Worm (Caenorhabditis elegans) whole organism, L4 larva: ENCODE data around the gene C24H11.5.

Experiments
- D1046.2 ChIP-seq: fragments of 200-800 bp; sonication (Bioruptor generic); IDR thresholded peaks from 2 replicates; pipeline ENCODE4 v1.3.6; 2022; ENCODE audit warnings: missing genetic modification characterization, missing compliant biosample characterization
- F37D6.2 ChIP-seq: sonication (generic microtip); optimal IDR thresholded peaks from 2 replicates; lab custom pipeline; 2016; ENCODE audit warnings: mild to moderate bottlenecking, missing genetic modification characterization, missing compliant biosample characterization
- F44E2.7 ChIP-seq: fragments of 200-800 bp; sonication (Bioruptor generic); IDR thresholded peaks from 2 replicates; pipeline ENCODE4 v2.1.2; 2022; ENCODE audit warnings: missing genetic modification characterization, missing compliant biosample characterization
- T20F7.1 ChIP-seq: fragments of 200-800 bp; sonication (Bioruptor generic); optimal IDR thresholded peaks from 2 replicates; lab custom pipeline; 2018; ENCODE audit warnings: mild to moderate bottlenecking, missing genetic modification characterization, missing compliant biosample characterization
- Y75B8A.6 ChIP-seq: fragments of 200-800 bp; sonication (Bioruptor generic); IDR thresholded peaks from 2 replicates; pipeline ENCODE4 v1.3.6; 2022; ENCODE audit warnings: missing genetic modification reagents, missing genetic modification characterization, missing compliant biosample characterization
- ZK546.5 ChIP-seq, 2 experiments: sonication (generic microtip); optimal IDR thresholded peaks; 2 replicates each; lab custom pipeline; 2017; ENCODE audit warnings: missing biosample characterization in 2 of 2, missing genetic modification characterization in 2 of 2
- aha-1 ChIP-seq: fragments of 150-350 bp; peaks from one replicate; lab custom pipeline; 2014; ENCODE audit warnings: missing biosample characterization, missing genetic modification characterization
- ama-1 ChIP-seq: fragments of 150-350 bp; optimal IDR thresholded peaks from 2 replicates; lab custom pipeline; 2014; ENCODE audit warnings: inconsistent platforms, mixed read lengths
- ceh-28 ChIP-seq: fragments of 150-350 bp; optimal IDR thresholded peaks from 2 replicates; lab custom pipeline; 2014; ENCODE audit warnings: missing biosample characterization, missing genetic modification reagents, missing genetic modification characterization
- ceh-32 ChIP-seq: sonication (generic microtip); optimal IDR thresholded peaks from 2 replicates; lab custom pipeline; 2016; ENCODE audit warnings: mild to moderate bottlenecking, missing genetic modification characterization, missing compliant biosample characterization; ENCODE audit not compliant: poor library complexity
- ceh-44 ChIP-seq: fragments of 200-800 bp; sonication (Bioruptor generic); IDR thresholded peaks from 2 replicates; pipeline ENCODE4 v1.3.6; 2022; ENCODE audit warnings: missing genetic modification reagents, missing genetic modification characterization, missing compliant biosample characterization
- ces-1 ChIP-seq: fragments of 150-350 bp; sonication (generic microtip); optimal IDR thresholded peaks from 4 replicates; lab custom pipeline; 2014; ENCODE audit warnings: missing biosample characterization, missing genetic modification reagents, missing genetic modification characterization
- fkh-10 ChIP-seq: fragments of 150-350 bp; optimal IDR thresholded peaks from 2 replicates; lab custom pipeline; 2014; ENCODE audit warnings: missing biosample characterization, missing genetic modification reagents, missing genetic modification characterization
- hlh-11 ChIP-seq: fragments of 200-800 bp; sonication (Bioruptor generic); optimal IDR thresholded peaks from 2 replicates; lab custom pipeline; 2018; ENCODE audit warnings: mild to moderate bottlenecking, missing genetic modification characterization, missing compliant biosample characterization
- hlh-30 ChIP-seq: sonication (generic microtip); optimal IDR thresholded peaks from 2 replicates; lab custom pipeline; 2017; ENCODE audit warnings: antibody characterized with exemption, mild to moderate bottlenecking, missing genetic modification characterization, missing compliant biosample characterization; ENCODE audit not compliant: insufficient read depth
- hmg-1.1 ChIP-seq: fragments of 200-800 bp; sonication (Bioruptor generic); IDR thresholded peaks from 2 replicates; pipeline ENCODE4 v1.3.6; 2022; ENCODE audit warnings: missing genetic modification reagents, missing genetic modification characterization, missing compliant biosample characterization
- lin-13 ChIP-seq: fragments of 150-350 bp; optimal IDR thresholded peaks from 2 replicates; lab custom pipeline; 2014; ENCODE audit warnings: missing biosample characterization, missing genetic modification reagents, missing genetic modification characterization
- lin-29 ChIP-seq: fragments of 200-800 bp; sonication (Bioruptor generic); IDR thresholded peaks from 2 replicates; pipeline ENCODE4 v1.3.6; 2022; ENCODE audit warnings: missing genetic modification reagents, missing genetic modification characterization, missing compliant biosample characterization
- lin-38 ChIP-seq: fragments of 200-800 bp; sonication (Bioruptor generic); IDR thresholded peaks from 2 replicates; pipeline ENCODE4 v1.3.6; 2022; ENCODE audit warnings: missing genetic modification reagents, missing genetic modification characterization, missing compliant biosample characterization
- lsy-2 ChIP-seq, 2 experiments: fragments of 150-350 bp in 1 of 2; sonication (generic microtip) in 1 of 2; optimal IDR thresholded peaks; 2 replicates each; lab custom pipeline; 2014 to 2017; ENCODE audit warnings: missing biosample characterization in 2 of 2, missing genetic modification characterization in 2 of 2
- madf-5 ChIP-seq, 2 experiments: fragments of 200-800 bp; sonication (Bioruptor generic); IDR thresholded peaks; 2 replicates each; pipeline ENCODE4 v1.3.6; 2022; ENCODE audit warnings: missing compliant biosample characterization in 2 of 2, missing genetic modification characterization in 2 of 2
- mdl-1 ChIP-seq, 2 experiments: fragments of 150-350 bp in 1 of 2; sonication (generic microtip) in 1 of 2; optimal IDR thresholded peaks; 2 replicates each; lab custom pipeline; 2014 to 2017; ENCODE audit warnings: missing biosample characterization in 2 of 2, missing genetic modification characterization in 2 of 2
- mxl-3 ChIP-seq: fragments of 200-800 bp; sonication (Bioruptor generic); optimal IDR thresholded peaks from 2 replicates; lab custom pipeline; 2018; ENCODE audit warnings: mild to moderate bottlenecking, missing genetic modification characterization, missing compliant biosample characterization
- nhr-10 ChIP-seq: fragments of 150-350 bp; optimal IDR thresholded peaks from 2 replicates; lab custom pipeline; 2014; ENCODE audit warnings: missing biosample characterization, missing genetic modification characterization
- nhr-25 ChIP-seq: sonication (generic microtip); optimal IDR thresholded peaks from 2 replicates; lab custom pipeline; 2017; ENCODE audit warnings: missing genetic modification characterization, mild to moderate bottlenecking, missing compliant biosample characterization, antibody characterized with exemption, moderate library complexity, borderline replicate concordance; ENCODE audit not compliant: insufficient read depth
- nhr-28 ChIP-seq: fragments of 150-350 bp; optimal IDR thresholded peaks from 2 replicates; lab custom pipeline; 2014; ENCODE audit warnings: missing biosample characterization, missing genetic modification characterization
- pha-4 ChIP-seq, 2 experiments: fragments of 150-350 bp in 1 of 2; fragments of 200-800 bp in 1 of 2; sonication (Bioruptor generic) in 1 of 2; IDR thresholded peaks in 1 of 2; optimal IDR thresholded peaks in 1 of 2; 2 replicates each; pipeline versions ENCODE4 v1.3.6 to Lab custom; 2014 to 2022; ENCODE audit warnings: missing genetic modification characterization in 2 of 2, missing genetic modification reagents in 2 of 2, missing biosample characterization in 1 of 2, missing compliant biosample characterization in 1 of 2
- set-16 ChIP-seq: fragments of 200-800 bp; sonication (Bioruptor generic); IDR thresholded peaks from 2 replicates; pipeline ENCODE4 v1.3.6; 2022; ENCODE audit warnings: missing genetic modification reagents, missing genetic modification characterization, missing compliant biosample characterization
- snpc-1.2 ChIP-seq: fragments of 200-800 bp; sonication (Bioruptor generic); IDR thresholded peaks from 2 replicates; pipeline ENCODE4 v1.3.6; 2022; ENCODE audit warnings: missing genetic modification reagents, missing genetic modification characterization, missing compliant biosample characterization
- tra-1 ChIP-seq: fragments of 200-800 bp; sonication (Bioruptor generic); IDR thresholded peaks from 2 replicates; pipeline ENCODE4 v1.3.6; 2022; ENCODE audit warnings: missing genetic modification reagents, missing genetic modification characterization, missing compliant biosample characterization
- unc-62 ChIP-seq, 3 experiments: fragments of 150-350 bp in 1 of 3; sonication (generic microtip); optimal IDR thresholded peaks in 2 of 3; peaks in 1 of 3; 1 replicate in 1 of 3; 2 replicates in 2 of 3; lab custom pipeline; 2014 to 2017; ENCODE audit warnings: missing biosample characterization in 3 of 3, missing genetic modification characterization in 3 of 3, missing genetic modification reagents in 3 of 3, missing genotype in 1 of 3

Gene C24H11.5

DNA sequence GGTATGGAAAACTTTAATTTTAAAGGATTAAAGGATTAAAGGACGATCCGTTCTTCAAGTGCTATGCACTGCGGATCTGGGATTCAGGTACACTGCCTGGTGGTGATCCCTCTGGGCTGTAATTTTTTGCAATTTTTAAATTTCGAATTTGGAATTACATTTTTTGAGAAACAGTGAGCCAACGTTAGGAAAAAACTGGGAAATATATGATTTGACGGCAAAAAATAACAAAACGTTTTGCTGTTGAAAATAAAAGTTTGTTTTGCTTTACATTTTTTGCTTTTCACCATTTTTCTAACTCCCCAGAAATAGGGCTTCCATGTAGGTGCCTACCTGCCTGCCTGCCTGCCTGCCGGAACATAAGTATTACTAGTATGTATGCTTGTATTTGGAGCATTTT, 27.4 kb downstream of the C24H11.5 start, which contains the start of gene C18D11.10:
Gene C18D11.10, plus strand, starts transcription at position 301 of the 400 bp plus-strand sequence.
- TF ChIP-seq ceh-44, result no peak
- no peak for TF ChIP-seq ceh-32
- TF ChIP-seq madf-5 (GFP tag; IDR thresholded peaks at IDR 0.05; lab: Robert Waterston, UW), result no peak
- TF ChIP-seq set-16, result no peak
- TF ChIP-seq F37D6.2, result no peak
- TF ChIP-seq T20F7.1 (GFP tag; lab: Kevin White, UChicago), result no peak
- no peak for TF ChIP-seq lin-38 (GFP tag; lab: Robert Waterston, UW)
- TF ChIP-seq ZK546.5 (tag; optimal IDR thresholded peaks at IDR 0.05; lab: Kevin White, UChicago), result no peak
- TF ChIP-seq ama-1, result no peak

DNA sequence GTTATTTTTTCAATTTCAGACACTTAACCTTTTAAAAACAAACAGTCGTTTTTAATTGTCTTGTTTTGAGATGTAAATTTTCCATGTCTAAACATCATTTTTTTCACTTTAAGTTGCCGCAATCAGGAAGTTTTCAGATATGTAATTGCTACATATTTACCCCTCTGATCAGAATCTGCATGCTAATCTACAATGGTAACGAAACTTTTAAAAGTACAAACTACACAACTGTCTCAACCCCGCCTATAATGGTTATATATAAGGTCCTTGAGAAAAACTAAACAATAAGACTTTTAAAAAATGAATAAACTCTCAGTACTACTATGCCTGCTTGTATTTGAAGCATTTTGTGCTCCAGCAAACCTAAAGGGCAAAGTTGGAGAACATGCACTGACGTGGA, 28.8 kb downstream of the C24H11.5 start, which contains the start of gene C18D11.9:
Gene C18D11.9, plus strand, starts transcription at position 301 of the 400 bp plus-strand sequence.
- TF ChIP-seq nhr-10 (tag; lab: Kevin White, UChicago) (no peak), F44E2.7 (GFP tag; lab: Robert Waterston, UW) (no peak), lin-13 (GFP tag; lab: Kevin White, UChicago) (no peak), snpc-1.2 (GFP tag; lab: Robert Waterston, UW) (no peak), pha-4 (GFP tag; IDR thresholded peaks at IDR 0.05; lab: Robert Waterston, UW) (no peak), pha-4 (tag; optimal IDR thresholded peaks at IDR 0.05; lab: Kevin White, UChicago) (no peak), Y75B8A.6 (GFP tag; lab: Robert Waterston, UW) (no peak), ces-1 (GFP tag; lab: Kevin White, UChicago) (no peak), ceh-32 (no peak)
- TF ChIP-seq, all 104 proteins: peak for 0

DNA sequence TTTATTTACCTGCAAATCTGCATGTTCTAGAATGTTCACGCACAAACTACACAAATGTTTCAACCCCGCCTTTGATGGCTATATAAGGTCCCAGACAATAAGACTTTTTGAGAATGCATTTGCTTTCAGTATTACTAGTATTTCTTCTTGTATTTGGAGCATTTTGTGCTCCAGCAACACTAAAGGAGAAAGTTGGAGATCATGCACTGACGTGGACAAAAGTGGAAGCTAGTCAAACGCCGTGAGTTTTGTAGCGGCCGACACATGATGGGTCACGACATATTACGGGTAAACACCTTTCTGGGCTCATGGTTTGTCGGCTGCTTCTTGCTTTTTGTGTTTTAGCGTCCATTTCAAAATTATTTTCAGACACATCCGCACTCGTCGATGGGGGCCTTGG, 30.4 kb downstream of the C24H11.5 start, which contains the start of gene C18D11.6:
Gene C18D11.6, plus strand, starts transcription at position 110 of the 400 bp plus-strand sequence.
- TF ChIP-seq unc-62 (GFP tag; optimal IDR thresholded peaks at IDR 0.05 in 1 of 2; lab: Kevin White, UChicago), result peak in 1 of 2 experiments; percentile 85
- TF ChIP-seq unc-62 (tag; optimal IDR thresholded peaks at IDR 0.05; lab: Kevin White, UChicago), result no peak
- no peak for TF ChIP-seq ceh-28 (tag; lab: Kevin White, UChicago)
- no peak for TF ChIP-seq ces-1 (GFP tag; lab: Kevin White, UChicago)
- peak; percentile 87 for TF ChIP-seq aha-1 (tag; lab: Kevin White, UChicago)

DNA sequence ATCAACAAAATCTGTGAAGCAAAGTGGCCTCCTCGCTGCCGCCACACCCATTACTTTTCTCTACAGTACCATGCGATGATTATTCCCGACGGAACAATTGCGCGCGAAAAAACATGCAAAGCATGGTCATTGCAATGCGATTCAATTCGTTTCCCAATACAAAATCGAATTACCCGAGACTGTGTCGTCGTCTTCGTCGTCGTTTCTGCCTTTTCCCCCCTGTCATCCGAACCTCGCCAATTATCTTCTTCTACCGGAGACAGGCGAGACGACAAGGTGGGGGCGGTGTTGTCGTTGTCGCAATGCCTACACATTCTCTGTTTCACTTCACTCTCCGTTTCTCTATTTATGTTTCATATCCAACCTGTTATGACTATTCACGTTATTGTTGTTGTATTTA, 31.8 kb downstream of the C24H11.5 start:
- TF ChIP-seq nhr-28 (tag; lab: Kevin White, UChicago) (peak; percentile 52), hlh-30 (tag; lab: Kevin White, UChicago) (peak; percentile 16), fkh-10 (no peak), nhr-25 (peak; percentile 19), lsy-2 (tag; optimal IDR thresholded peaks at IDR 0.05; lab: Kevin White, UChicago) (peak in 1 of 2 experiments; percentile 35), mxl-3 (GFP tag; lab: Kevin White, UChicago) (peak; percentile 95), hmg-1.1 (GFP tag; lab: Robert Waterston, UW) (0 out of 2 replicates have a peak, but pooled peaks have one; percentile 21), D1046.2 (GFP tag; lab: Robert Waterston, UW) (no peak), mdl-1 (tag; optimal IDR thresholded peaks at IDR 0.05; lab: Kevin White, UChicago) (peak in 1 of 2 experiments; percentile 47), hlh-11 (tag; lab: Kevin White, UChicago) (peak; percentile 43)

DNA sequence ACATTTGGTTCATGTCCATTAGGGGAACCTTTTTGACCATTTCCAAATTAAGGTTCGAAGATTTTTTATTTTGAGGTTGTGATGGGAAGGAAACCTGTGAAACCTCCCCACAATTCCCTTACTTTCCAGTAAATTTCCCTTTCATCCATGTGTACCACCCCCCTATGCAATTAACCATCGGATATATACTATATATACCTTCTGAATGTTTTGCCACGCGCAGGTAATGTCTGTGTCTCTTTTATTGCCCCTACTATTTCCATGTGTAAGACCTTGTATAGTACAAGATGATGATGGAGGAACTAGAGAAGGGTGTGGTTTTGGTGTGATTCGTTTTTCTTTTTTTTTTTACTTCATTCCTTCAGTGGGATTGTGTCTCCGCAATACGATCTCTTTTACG, 34.6 kb downstream of the C24H11.5 start:
- no peak for TF ChIP-seq hlh-30 (tag; lab: Kevin White, UChicago)
- peak; percentile 78 for TF ChIP-seq nhr-25
- no peak for TF ChIP-seq lin-29
- TF ChIP-seq tra-1 (GFP tag; lab: Robert Waterston, UW), result no peak
- TF ChIP-seq nhr-28 (tag; lab: Kevin White, UChicago), result peak; percentile 17
